Fruit fly (Drosophila melanogaster) whole organism, embryonic: ENCODE results near the gene Ctl1.

Source experiments
- Atf-2 ChIP-seq: fragments of 200-800 bp; sonication (Bioruptor generic); optimal IDR thresholded peaks from 2 replicates; lab custom pipeline; 2016; ENCODE audit warnings: missing biosample characterization, missing genetic modification characterization
- CG10274 ChIP-seq: fragments of 200-800 bp; sonication (Bioruptor generic); optimal IDR thresholded peaks from 3 replicates; lab custom pipeline; 2017; ENCODE audit warnings: missing biosample characterization, mild to moderate bottlenecking, missing genetic modification characterization
- CG11398 ChIP-seq: fragments of 200-800 bp; sonication (Bioruptor generic); optimal IDR thresholded peaks from 2 replicates; lab custom pipeline; 2016; ENCODE audit warnings: missing biosample characterization, missing genetic modification characterization
- CG12659 ChIP-seq: fragments of 200-800 bp; sonication (Bioruptor generic); optimal IDR thresholded peaks from 3 replicates; lab custom pipeline; 2017; ENCODE audit warnings: mild to moderate bottlenecking, missing biosample characterization, missing genetic modification reagents, missing genetic modification characterization
- CG13894 ChIP-seq: fragments of 200-800 bp; sonication (Bioruptor generic); optimal IDR thresholded peaks from 3 replicates; lab custom pipeline; 2018; ENCODE audit warnings: missing biosample characterization, mild to moderate bottlenecking, missing genetic modification characterization, moderate library complexity
- CG14014 ChIP-seq: fragments of 200-800 bp; sonication (Bioruptor generic); IDR thresholded peaks from 2 replicates; pipeline ENCODE4 v1.3.6; 2022; ENCODE audit warnings: missing biosample characterization, missing genetic modification characterization
- CG15011 ChIP-seq: fragments of 200-800 bp; sonication (Bioruptor generic); optimal IDR thresholded peaks from 3 replicates; lab custom pipeline; 2018; ENCODE audit warnings: missing biosample characterization, mild to moderate bottlenecking, missing genetic modification characterization
- CG15479 ChIP-seq: fragments of 200-800 bp; sonication (Bioruptor generic); optimal IDR thresholded peaks from 3 replicates; lab custom pipeline; 2019; ENCODE audit warnings: missing biosample characterization, mild to moderate bottlenecking, missing genetic modification characterization, moderate library complexity
- CG2116 ChIP-seq: fragments of 200-800 bp; sonication (Bioruptor generic); optimal IDR thresholded peaks from 3 replicates; lab custom pipeline; 2018; ENCODE audit warnings: missing biosample characterization, mild to moderate bottlenecking, missing genetic modification characterization
- CG2199 ChIP-seq: fragments of 200-800 bp; sonication (Bioruptor generic); IDR thresholded peaks from 3 replicates; pipeline ENCODE4 v1.3.6; 2022; ENCODE audit warnings: missing biosample characterization, missing genetic modification characterization
- CG2202 ChIP-seq: fragments of 200-800 bp; sonication (Bioruptor generic); optimal IDR thresholded peaks from 2 replicates; lab custom pipeline; 2018; ENCODE audit warnings: missing biosample characterization, mild to moderate bottlenecking, missing genetic modification characterization
- CG2678 ChIP-seq: fragments of 200-800 bp; sonication (Bioruptor generic); optimal IDR thresholded peaks from 3 replicates; lab custom pipeline; 2019; ENCODE audit warnings: missing biosample characterization, mild to moderate bottlenecking, missing genetic modification characterization, moderate library complexity
- CG4282 ChIP-seq: fragments of 200-800 bp; sonication (Bioruptor generic); optimal IDR thresholded peaks from 2 replicates; lab custom pipeline; 2016; ENCODE audit warnings: missing biosample characterization, missing genetic modification characterization
- CG4854 ChIP-seq: fragments of 200-800 bp; sonication (Bioruptor generic); optimal IDR thresholded peaks from 2 replicates; lab custom pipeline; 2016; ENCODE audit warnings: missing biosample characterization, missing genetic modification characterization, inconsistent platforms
- CG5245 ChIP-seq: fragments of 200-800 bp; sonication (Bioruptor generic); optimal IDR thresholded peaks from 3 replicates; lab custom pipeline; 2016; ENCODE audit warnings: missing biosample characterization, missing genetic modification characterization
- CG7271 ChIP-seq: fragments of 200-800 bp; sonication (Bioruptor generic); optimal IDR thresholded peaks from 2 replicates; lab custom pipeline; 2018; ENCODE audit warnings: missing biosample characterization, mild to moderate bottlenecking, missing genetic modification characterization, moderate library complexity
- CG8765 ChIP-seq: fragments of 200-800 bp; sonication (Bioruptor generic); IDR thresholded peaks from 2 replicates; pipeline ENCODE4 v1.3.6; 2022; ENCODE audit warnings: missing biosample characterization, missing genetic modification characterization
- CG8944 ChIP-seq: fragments of 200-800 bp; sonication (Bioruptor generic); optimal IDR thresholded peaks from 3 replicates; lab custom pipeline; 2016; ENCODE audit warnings: missing biosample characterization, missing genetic modification characterization
- CG9932 ChIP-seq: fragments of 200-800 bp; sonication (Bioruptor generic); IDR thresholded peaks from 2 replicates; pipeline ENCODE4 v1.3.6; 2022; ENCODE audit warnings: missing biosample characterization, missing genetic modification characterization
- Dad ChIP-seq: fragments of 200-800 bp; sonication (Bioruptor generic); optimal IDR thresholded peaks from 3 replicates; lab custom pipeline; 2016; ENCODE audit warnings: missing biosample characterization, missing genetic modification characterization
- Ets97D ChIP-seq: fragments of 200-800 bp; sonication (Bioruptor generic); optimal IDR thresholded peaks from 3 replicates; lab custom pipeline; 2016; ENCODE audit warnings: missing biosample characterization, missing genetic modification characterization
- Gsc ChIP-seq: fragments of 200-800 bp; sonication (Bioruptor generic); IDR thresholded peaks from 2 replicates; pipeline ENCODE4 v1.3.6; 2022; ENCODE audit warnings: missing biosample characterization, missing genetic modification characterization
- Hr39 ChIP-seq: fragments of >200 bp; optimal IDR thresholded peaks from 2 replicates; lab custom pipeline; 2017
- Nf-YB ChIP-seq: fragments of 200-800 bp; sonication (Bioruptor generic); optimal IDR thresholded peaks from 3 replicates; lab custom pipeline; 2019; ENCODE audit warnings: missing biosample characterization, mild to moderate bottlenecking, missing genetic modification characterization, moderate library complexity
- Spps ChIP-seq: fragments of 200-800 bp; sonication (Bioruptor generic); optimal IDR thresholded peaks from 2 replicates; lab custom pipeline; 2018; ENCODE audit warnings: missing biosample characterization, mild to moderate bottlenecking, missing genetic modification characterization
- Stat92E ChIP-seq, 3 experiments: fragments of >200 bp in 2 of 3; fragments of 200-800 bp in 1 of 3; sonication (Bioruptor generic) in 1 of 3; optimal IDR thresholded peaks; 2 replicates each; lab custom pipeline; 2017 to 2019; ENCODE audit warnings: missing biosample characterization in 3 of 3, missing genetic modification characterization in 3 of 3, mild to moderate bottlenecking in 1 of 3, moderate library complexity in 1 of 3
- Xrp1 ChIP-seq: fragments of 200-800 bp; sonication (Bioruptor generic); IDR thresholded peaks from 2 replicates; pipeline ENCODE4 v1.3.6; 2022; ENCODE audit warnings: missing biosample characterization, missing genetic modification characterization
- az2 ChIP-seq: fragments of 200-800 bp; sonication (Bioruptor generic); optimal IDR thresholded peaks from 3 replicates; lab custom pipeline; 2016; ENCODE audit warnings: missing biosample characterization, missing genetic modification characterization
- bigmax ChIP-seq: fragments of 200-800 bp; sonication (Bioruptor generic); optimal IDR thresholded peaks from 2 replicates; lab custom pipeline; 2018; ENCODE audit warnings: missing biosample characterization, mild to moderate bottlenecking, missing genetic modification characterization
- bsh ChIP-seq, 2 experiments: fragments of 200-800 bp; sonication (Bioruptor generic); optimal IDR thresholded peaks; 2 replicates each; lab custom pipeline; 2017 to 2018; ENCODE audit warnings: mild to moderate bottlenecking in 2 of 2, missing biosample characterization in 2 of 2, missing genetic modification characterization in 2 of 2, moderate library complexity in 1 of 2
- crp ChIP-seq, 2 experiments: fragments of 200-800 bp; sonication (Bioruptor generic); optimal IDR thresholded peaks; 2 replicates in 1 of 2; 3 replicates in 1 of 2; lab custom pipeline; 2017; ENCODE audit warnings: missing biosample characterization in 2 of 2, missing genetic modification characterization in 2 of 2, mild to moderate bottlenecking in 1 of 2, moderate library complexity in 1 of 2
- dan ChIP-seq: fragments of 200-800 bp; sonication (Bioruptor generic); IDR thresholded peaks from 2 replicates; pipeline ENCODE4 v1.3.6; 2022; ENCODE audit warnings: missing biosample characterization, missing genetic modification characterization
- dimm ChIP-seq: fragments of 200-800 bp; sonication (Bioruptor generic); IDR thresholded peaks from 2 replicates; pipeline ENCODE4 v1.3.6; 2022; ENCODE audit warnings: missing biosample characterization, missing genetic modification characterization
- exex ChIP-seq: fragments of 200-800 bp; sonication (Bioruptor generic); optimal IDR thresholded peaks from 4 replicates; lab custom pipeline; 2018; ENCODE audit warnings: missing biosample characterization, mild to moderate bottlenecking, missing genetic modification characterization, moderate library complexity
- fd96Cb ChIP-seq: fragments of 200-800 bp; sonication (Bioruptor generic); optimal IDR thresholded peaks from 2 replicates; lab custom pipeline; 2018; ENCODE audit warnings: missing biosample characterization, mild to moderate bottlenecking, missing genetic modification characterization, moderate library complexity
- ham ChIP-seq: fragments of 200-800 bp; sonication (Bioruptor generic); IDR thresholded peaks from 2 replicates; pipeline ENCODE4 v1.3.6; 2022; ENCODE audit warnings: missing biosample characterization, missing genetic modification characterization
- knrl ChIP-seq: fragments of 200-800 bp; sonication (Bioruptor generic); IDR thresholded peaks from 3 replicates; pipeline ENCODE4 v1.3.6; 2022; ENCODE audit warnings: missing biosample characterization, missing genetic modification characterization; ENCODE audit not compliant: partially characterized antibody
- lov ChIP-seq, 2 experiments: fragments of 200-800 bp in 1 of 2; fragments of >200 bp in 1 of 2; sonication (Bioruptor generic) in 1 of 2; IDR thresholded peaks in 1 of 2; optimal IDR thresholded peaks in 1 of 2; 2 replicates in 1 of 2; 3 replicates in 1 of 2; pipeline versions ENCODE4 v1.3.6 to Lab custom; 2017 to 2022; ENCODE audit warnings: missing biosample characterization in 1 of 2, missing genetic modification characterization in 1 of 2
- luna ChIP-seq: fragments of 200-800 bp; sonication (Bioruptor generic); optimal IDR thresholded peaks from 2 replicates; lab custom pipeline; 2016; ENCODE audit warnings: missing biosample characterization, missing genetic modification characterization
- maf-S ChIP-seq: fragments of 200-800 bp; sonication (Bioruptor generic); optimal IDR thresholded peaks from 2 replicates; lab custom pipeline; 2016; ENCODE audit warnings: missing biosample characterization, missing genetic modification characterization
- nerfin-2 ChIP-seq: fragments of 200-800 bp; sonication (Bioruptor generic); IDR thresholded peaks from 2 replicates; pipeline ENCODE4 v1.3.6; 2022; ENCODE audit warnings: missing biosample characterization, missing genetic modification characterization; ENCODE audit not compliant: partially characterized antibody
- oc ChIP-seq: fragments of 200-800 bp; sonication (Bioruptor generic); optimal IDR thresholded peaks from 2 replicates; lab custom pipeline; 2018; ENCODE audit warnings: missing biosample characterization, mild to moderate bottlenecking, missing genetic modification characterization, moderate library complexity
- onecut ChIP-seq: fragments of 200-800 bp; sonication (Bioruptor generic); IDR thresholded peaks from 2 replicates; pipeline ENCODE4 v1.3.6; 2022; ENCODE audit warnings: missing biosample characterization, missing genetic modification characterization
- salm ChIP-seq: fragments of 200-800 bp; sonication (Bioruptor generic); optimal IDR thresholded peaks from 2 replicates; lab custom pipeline; 2018; ENCODE audit warnings: missing biosample characterization, mild to moderate bottlenecking, missing genetic modification characterization
- sens ChIP-seq: fragments of 200-800 bp; sonication (Bioruptor generic); peaks from one replicate; lab custom pipeline; 2016; ENCODE audit warnings: missing biosample characterization, missing genetic modification characterization
- unc-4 ChIP-seq: fragments of 200-800 bp; sonication (Bioruptor generic); IDR thresholded peaks from 2 replicates; pipeline ENCODE4 v1.3.6; 2022; ENCODE audit warnings: missing biosample characterization, missing genetic modification characterization; ENCODE audit not compliant: partially characterized antibody
- vnd ChIP-seq: fragments of 200-800 bp; sonication (Bioruptor generic); IDR thresholded peaks from 3 replicates; pipeline ENCODE4 v1.3.6; 2022; ENCODE audit warnings: missing biosample characterization, missing genetic modification characterization; ENCODE audit not compliant: partially characterized antibody
- vvl ChIP-seq: fragments of 200-800 bp; sonication (Bioruptor generic); IDR thresholded peaks from 2 replicates; pipeline ENCODE4 v1.3.6; 2022; ENCODE audit warnings: missing biosample characterization, missing genetic modification characterization
- zen ChIP-seq: fragments of 200-800 bp; sonication (Bioruptor generic); optimal IDR thresholded peaks from 3 replicates; lab custom pipeline; 2018; ENCODE audit warnings: missing biosample characterization, mild to moderate bottlenecking, missing genetic modification characterization, moderate library complexity

The Ctl1 gene

DNA sequence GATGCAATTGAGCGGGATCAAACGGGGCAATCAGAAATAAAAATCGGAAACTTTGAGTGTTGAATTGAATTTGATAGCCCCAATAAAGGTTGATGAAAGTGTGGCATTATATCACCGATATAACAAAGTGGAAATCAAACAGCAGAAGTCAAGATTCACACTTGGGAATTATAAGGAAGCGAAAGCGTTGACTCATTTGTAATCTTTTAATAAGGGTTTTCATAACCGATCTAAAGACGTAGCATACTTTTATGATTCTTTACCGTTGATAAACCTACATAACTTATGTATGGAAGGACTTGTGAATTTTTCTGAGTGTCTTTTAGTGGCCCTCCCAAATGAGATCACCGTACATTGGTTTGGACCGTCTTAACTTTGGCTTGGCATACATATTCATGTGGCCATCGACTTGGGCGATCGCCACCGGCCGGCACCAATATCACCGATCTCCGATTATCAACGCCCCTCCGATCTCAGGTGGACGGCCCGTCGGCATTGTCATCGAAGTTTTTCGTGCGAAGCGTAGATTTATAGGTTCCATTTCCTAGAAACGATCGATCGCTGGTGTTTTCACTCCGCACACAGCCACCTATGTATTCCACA lies 48.3 kb upstream of the Ctl1 start (continued):
- TF ChIP-seq CG2678 (no peak), Stat92E (GFP tag; optimal IDR thresholded peaks at IDR 0.05; lab: Kevin White, UChicago) (peak in 1 of 3 experiments; percentile 89), dan (GFP tag; lab: Robert Waterston, UW) (no peak), sens (peak; percentile 82), CG8765 (GFP tag; lab: Robert Waterston, UW) (no peak), ham (no peak), CG14014 (no peak), vnd (GFP tag; lab: Robert Waterston, UW) (no peak), CG9932 (GFP tag; lab: Robert Waterston, UW) (no peak), az2 (GFP tag; lab: Kevin White, UChicago) (no peak), Nf-YB (GFP tag; lab: Kevin White, UChicago) (no peak), maf-S (no peak), Atf-2 (GFP tag; lab: Kevin White, UChicago) (no peak), CG7271 (tag; lab: Kevin White, UChicago) (no peak), CG12659 (GFP tag; lab: Kevin White, UChicago) (no peak), vvl (peak; percentile 66), CG4854 (GFP tag; lab: Kevin White, UChicago) (no peak), Xrp1 (GFP tag; lab: Robert Waterston, UW) (no peak), CG11398 (GFP tag; lab: Kevin White, UChicago) (no peak), knrl (GFP tag; lab: Robert Waterston, UW) (no peak), lov (optimal IDR thresholded peaks at IDR 0.05; lab: Kevin White, UChicago) (no peak), lov (GFP tag; IDR thresholded peaks at IDR 0.05; lab: Robert Waterston, UW) (no peak), onecut (GFP tag; lab: Robert Waterston, UW) (peak; percentile 64), CG13894 (peak; percentile 27), luna (GFP tag; lab: Kevin White, UChicago) (no peak), zen (tag; lab: Kevin White, UChicago) (no peak), bigmax (GFP tag; lab: Kevin White, UChicago) (no peak), Hr39 (lab: Kevin White, UChicago) (no peak), nerfin-2 (GFP tag; lab: Robert Waterston, UW) (no peak), CG2199 (GFP tag; lab: Robert Waterston, UW) (0 out of 3 replicates have a peak, but pooled peaks have one; percentile 43), Spps (tag; lab: Kevin White, UChicago) (no peak), Ets97D (GFP tag; lab: Kevin White, UChicago) (no peak), dimm (GFP tag; lab: Robert Waterston, UW) (no peak), bsh (GFP tag; optimal IDR thresholded peaks at IDR 0.05; lab: Kevin White, UChicago) (peak in 1 of 2 experiments; percentile 14), unc-4 (GFP tag; lab: Robert Waterston, UW) (no peak), CG8944 (no peak)
- TF ChIP-seq, all 482 proteins: peak for 18

dm6 chr3L:4230357-4230901 lies 47.3 kb upstream of the Ctl1 start:
- peak in 1 of 2 experiments; percentile 66 for TF ChIP-seq crp (GFP tag; optimal IDR thresholded peaks at IDR 0.05; lab: Kevin White, UChicago)
- TF ChIP-seq CG2678, result peak; percentile 94
- TF ChIP-seq CG5245, result peak; percentile 93
- peak; percentile 91 for TF ChIP-seq Dad (GFP tag; lab: Kevin White, UChicago)
- TF ChIP-seq fd96Cb (tag; lab: Kevin White, UChicago), result peak; percentile 97
- peak; percentile 72 for TF ChIP-seq CG4282 (GFP tag; lab: Kevin White, UChicago)
- TF ChIP-seq Xrp1 (GFP tag; lab: Robert Waterston, UW), result peak; percentile 97
- peak; percentile 97 for TF ChIP-seq CG15479 (GFP tag; lab: Kevin White, UChicago)
- peak; percentile 36 for TF ChIP-seq exex (tag; lab: Kevin White, UChicago)
- TF ChIP-seq CG2202 (tag; lab: Kevin White, UChicago), result peak; percentile 95
- peak; percentile 75 for TF ChIP-seq CG10274 (GFP tag; lab: Kevin White, UChicago)
- TF ChIP-seq CG2116 (GFP tag; lab: Kevin White, UChicago), result peak; percentile 73
- peak; percentile 87 for TF ChIP-seq Gsc (GFP tag; lab: Robert Waterston, UW)
- peak; percentile 82 for TF ChIP-seq CG15011 (GFP tag; lab: Kevin White, UChicago)
- peak; percentile 91 for TF ChIP-seq salm (tag; lab: Kevin White, UChicago)
- peak; percentile 91 for TF ChIP-seq oc
